Fruit fly (Drosophila melanogaster) whole organism, embryonic: ENCODE measurements around the gene CG6153.

Experiments used
- Atf3 ChIP-seq: fragments of 200-800 bp; sonication (Bioruptor generic); optimal IDR thresholded peaks from 3 replicates; lab custom pipeline; 2016; ENCODE audit warnings: missing biosample characterization, missing genetic modification characterization
- CG10147 ChIP-seq: fragments of 200-800 bp; sonication (Bioruptor generic); optimal IDR thresholded peaks from 2 replicates; lab custom pipeline; 2019; ENCODE audit warnings: missing biosample characterization, mild to moderate bottlenecking, missing genetic modification characterization, moderate library complexity
- CG10209 ChIP-seq: fragments of 200-800 bp; sonication (Bioruptor generic); optimal IDR thresholded peaks from 3 replicates; lab custom pipeline; 2017; ENCODE audit warnings: missing biosample characterization, mild to moderate bottlenecking, missing genetic modification characterization, missing genetic modification reagents
- CG12942 ChIP-seq: fragments of 200-800 bp; sonication (Bioruptor generic); optimal IDR thresholded peaks from 3 replicates; lab custom pipeline; 2016; ENCODE audit warnings: missing biosample characterization, missing genetic modification characterization
- CG15269 ChIP-seq: fragments of 200-800 bp; sonication (Bioruptor generic); optimal IDR thresholded peaks from 2 replicates; lab custom pipeline; 2018; ENCODE audit warnings: missing biosample characterization, mild to moderate bottlenecking, missing genetic modification characterization, moderate library complexity
- CG15479 ChIP-seq: fragments of 200-800 bp; sonication (Bioruptor generic); optimal IDR thresholded peaks from 3 replicates; lab custom pipeline; 2019; ENCODE audit warnings: missing biosample characterization, mild to moderate bottlenecking, missing genetic modification characterization, moderate library complexity
- CG16863 ChIP-seq: fragments of 200-800 bp; sonication (Bioruptor generic); optimal IDR thresholded peaks from 3 replicates; lab custom pipeline; 2016; ENCODE audit warnings: missing biosample characterization, missing genetic modification characterization
- CG17359 ChIP-seq: fragments of 200-800 bp; sonication (Bioruptor generic); optimal IDR thresholded peaks from 3 replicates; lab custom pipeline; 2018; ENCODE audit warnings: missing biosample characterization, mild to moderate bottlenecking, missing genetic modification characterization, moderate library complexity
- CG17612 ChIP-seq: fragments of 200-800 bp; sonication (Bioruptor generic); IDR thresholded peaks from 2 replicates; pipeline ENCODE4 v1.3.6; 2022; ENCODE audit warnings: missing biosample characterization, missing genetic modification characterization
- CG18011 ChIP-seq: fragments of 200-800 bp; sonication (Bioruptor generic); optimal IDR thresholded peaks from 2 replicates; lab custom pipeline; 2017; ENCODE audit warnings: missing biosample characterization, missing genetic modification characterization, mild to moderate bottlenecking, moderate library complexity, missing genotype
- CG1832 ChIP-seq: fragments of 200-800 bp; sonication (Bioruptor generic); optimal IDR thresholded peaks from 2 replicates; lab custom pipeline; 2017; ENCODE audit warnings: missing biosample characterization, mild to moderate bottlenecking, missing genetic modification characterization, inconsistent platforms
- CG2875 ChIP-seq: fragments of 200-800 bp; sonication (Bioruptor generic); optimal IDR thresholded peaks from 2 replicates; lab custom pipeline; 2017; ENCODE audit warnings: missing biosample characterization, mild to moderate bottlenecking, missing genetic modification characterization, missing genetic modification reagents
- CG33213 ChIP-seq: fragments of 200-800 bp; sonication (Bioruptor generic); optimal IDR thresholded peaks from 3 replicates; lab custom pipeline; 2016; ENCODE audit warnings: missing biosample characterization, missing genetic modification characterization
- CG3838 ChIP-seq: fragments of 200-800 bp; sonication (Bioruptor generic); optimal IDR thresholded peaks from 3 replicates; lab custom pipeline; 2016; ENCODE audit warnings: missing biosample characterization, missing genetic modification characterization
- CG4282 ChIP-seq: fragments of 200-800 bp; sonication (Bioruptor generic); optimal IDR thresholded peaks from 2 replicates; lab custom pipeline; 2016; ENCODE audit warnings: missing biosample characterization, missing genetic modification characterization
- CG4707 ChIP-seq: fragments of 200-800 bp; sonication (Bioruptor generic); optimal IDR thresholded peaks from 2 replicates; lab custom pipeline; 2018; ENCODE audit warnings: missing biosample characterization, mild to moderate bottlenecking, missing genetic modification characterization, moderate library complexity
- CG6791 ChIP-seq: fragments of 200-800 bp; sonication (Bioruptor generic); IDR thresholded peaks from 3 replicates; pipeline ENCODE4 v1.3.6; 2022; ENCODE audit warnings: missing biosample characterization, missing genetic modification characterization; ENCODE audit not compliant: partially characterized antibody
- CG7556 ChIP-seq: fragments of 200-800 bp; sonication (Bioruptor generic); optimal IDR thresholded peaks from 2 replicates; lab custom pipeline; 2017; ENCODE audit warnings: missing biosample characterization, mild to moderate bottlenecking, missing genetic modification characterization
- CG8765 ChIP-seq: fragments of 200-800 bp; sonication (Bioruptor generic); IDR thresholded peaks from 2 replicates; pipeline ENCODE4 v1.3.6; 2022; ENCODE audit warnings: missing biosample characterization, missing genetic modification characterization
- CG8924 ChIP-seq: fragments of 200-800 bp; optimal IDR thresholded peaks from 3 replicates; lab custom pipeline; 2019; ENCODE audit warnings: missing biosample characterization, mild to moderate bottlenecking, missing genetic modification characterization, moderate library complexity
- Drgx ChIP-seq: fragments of 200-800 bp; sonication (Bioruptor generic); IDR thresholded peaks from 2 replicates; pipeline ENCODE4 v1.3.6; 2022; ENCODE audit warnings: missing biosample characterization, missing genetic modification characterization
- Gsc ChIP-seq: fragments of 200-800 bp; sonication (Bioruptor generic); IDR thresholded peaks from 2 replicates; pipeline ENCODE4 v1.3.6; 2022; ENCODE audit warnings: missing biosample characterization, missing genetic modification characterization
- Jarid2 ChIP-seq: fragments of 200-800 bp; sonication (Bioruptor generic); optimal IDR thresholded peaks from 3 replicates; lab custom pipeline; 2017; ENCODE audit warnings: mild to moderate bottlenecking, missing biosample characterization, missing genetic modification reagents, missing genetic modification characterization
- Kr ChIP-seq: fragments of 200-800 bp; sonication (Bioruptor generic); optimal IDR thresholded peaks from 2 replicates; lab custom pipeline; 2017; ENCODE audit warnings: missing biosample characterization, mild to moderate bottlenecking, missing genetic modification characterization
- Mes4 ChIP-seq: fragments of 200-800 bp; sonication (Bioruptor generic); optimal IDR thresholded peaks from 2 replicates; lab custom pipeline; 2016; ENCODE audit warnings: missing biosample characterization, missing genetic modification characterization
- bab2 ChIP-seq: fragments of 200-800 bp; sonication (Bioruptor generic); optimal IDR thresholded peaks from 2 replicates; lab custom pipeline; 2016; ENCODE audit warnings: missing biosample characterization, missing genetic modification characterization
- chinmo ChIP-seq: fragments of 200-800 bp; sonication (Bioruptor generic); IDR thresholded peaks from 4 replicates; pipeline ENCODE4 v1.3.6; 2022; ENCODE audit warnings: missing biosample characterization, missing genetic modification characterization; ENCODE audit not compliant: partially characterized antibody
- cwo ChIP-seq: fragments of 200-800 bp; sonication (Bioruptor generic); optimal IDR thresholded peaks from 3 replicates; lab custom pipeline; 2017; ENCODE audit warnings: missing biosample characterization, missing genetic modification characterization, mild to moderate bottlenecking, moderate library complexity, missing genetic modification reagents
- eyg ChIP-seq: fragments of 200-800 bp; sonication (Bioruptor generic); optimal IDR thresholded peaks from 3 replicates; lab custom pipeline; 2016; ENCODE audit warnings: missing biosample characterization, missing genetic modification characterization
- gce ChIP-seq: fragments of 200-800 bp; sonication (Bioruptor generic); IDR thresholded peaks from 3 replicates; pipeline ENCODE4 v1.3.6; 2022; ENCODE audit warnings: missing biosample characterization, missing genetic modification characterization
- ind ChIP-seq: fragments of 200-800 bp; sonication (Bioruptor generic); optimal IDR thresholded peaks from 3 replicates; lab custom pipeline; 2016; ENCODE audit warnings: missing biosample characterization, missing genetic modification characterization
- insv ChIP-seq, 2 experiments: fragments of 200-800 bp; sonication (Bioruptor generic); optimal IDR thresholded peaks; 3 replicates each; lab custom pipeline; 2016 to 2018; ENCODE audit warnings: missing biosample characterization in 2 of 2, missing genetic modification characterization in 2 of 2
- nau ChIP-seq: fragments of 200-800 bp; sonication (Bioruptor generic); optimal IDR thresholded peaks from 3 replicates; lab custom pipeline; 2017; ENCODE audit warnings: missing biosample characterization, mild to moderate bottlenecking, missing genetic modification characterization, missing genetic modification reagents
- nerfin-1 ChIP-seq: fragments of 200-800 bp; sonication (Bioruptor generic); optimal IDR thresholded peaks from 3 replicates; lab custom pipeline; 2019; ENCODE audit warnings: missing biosample characterization, mild to moderate bottlenecking, missing genetic modification characterization, moderate library complexity
- oc ChIP-seq: fragments of 200-800 bp; sonication (Bioruptor generic); optimal IDR thresholded peaks from 2 replicates; lab custom pipeline; 2018; ENCODE audit warnings: missing biosample characterization, mild to moderate bottlenecking, missing genetic modification characterization, moderate library complexity
- odd ChIP-seq: fragments of 200-800 bp; sonication (Bioruptor generic); optimal IDR thresholded peaks from 2 replicates; lab custom pipeline; 2017; ENCODE audit warnings: missing biosample characterization, mild to moderate bottlenecking, missing genetic modification characterization
- peb ChIP-seq: fragments of 200-800 bp; sonication (Bioruptor generic); IDR thresholded peaks from 2 replicates; pipeline ENCODE4 v1.3.6; 2022; ENCODE audit warnings: missing biosample characterization, missing genetic modification characterization
- psq ChIP-seq: fragments of 200-800 bp; sonication (Bioruptor generic); optimal IDR thresholded peaks from 2 replicates; lab custom pipeline; 2017; ENCODE audit warnings: missing biosample characterization, missing genetic modification characterization
- sens ChIP-seq: fragments of 200-800 bp; sonication (Bioruptor generic); peaks from one replicate; lab custom pipeline; 2016; ENCODE audit warnings: missing biosample characterization, missing genetic modification characterization
- shn ChIP-seq: fragments of 200-800 bp; sonication (Bioruptor generic); optimal IDR thresholded peaks from 3 replicates; lab custom pipeline; 2016; ENCODE audit warnings: missing biosample characterization, missing genetic modification characterization
- sim ChIP-seq: fragments of 200-800 bp; sonication (Bioruptor generic); IDR thresholded peaks from 2 replicates; pipeline ENCODE4 v1.3.6; 2022; ENCODE audit warnings: missing biosample characterization, missing genetic modification characterization
- sqz ChIP-seq: fragments of 200-800 bp; sonication (Bioruptor generic); optimal IDR thresholded peaks from 3 replicates; lab custom pipeline; 2018; ENCODE audit warnings: missing biosample characterization, mild to moderate bottlenecking, missing genetic modification characterization
- trh ChIP-seq: fragments of 200-800 bp; sonication (Bioruptor generic); optimal IDR thresholded peaks from 2 replicates; lab custom pipeline; 2016; ENCODE audit warnings: missing biosample characterization, missing genetic modification characterization
- twi ChIP-seq: fragments of 200-800 bp; optimal IDR thresholded peaks from 2 replicates; lab custom pipeline; 2019; ENCODE audit warnings: missing biosample characterization, mild to moderate bottlenecking, missing genetic modification characterization, moderate library complexity
- zen ChIP-seq: fragments of 200-800 bp; sonication (Bioruptor generic); optimal IDR thresholded peaks from 3 replicates; lab custom pipeline; 2018; ENCODE audit warnings: missing biosample characterization, mild to moderate bottlenecking, missing genetic modification characterization, moderate library complexity

The CG6153 gene

dm6 chr2L:12678286-12678685, 14.5 kb upstream of the CG6153 start (continued):
- TF ChIP-seq CG10209 (GFP tag; lab: Kevin White, UChicago): no peak
- TF ChIP-seq oc (tag; lab: Kevin White, UChicago): no peak
- TF ChIP-seq CG2875 (GFP tag; lab: Kevin White, UChicago): no peak
- TF ChIP-seq chinmo (GFP tag; lab: Robert Waterston, UW): 0 out of 4 replicates have a peak, but pooled peaks have one; percentile 13
- TF ChIP-seq cwo: no peak
- peak; percentile 30 for TF ChIP-seq sqz (GFP tag; lab: Kevin White, UChicago)
- no peak for TF ChIP-seq sens
- TF ChIP-seq eyg: no peak
- TF ChIP-seq Kr: peak; percentile 47
- TF ChIP-seq CG17359: no peak
- peak; percentile 85 to 97 for TF ChIP-seq insv (GFP tag; optimal IDR thresholded peaks at IDR 0.05; lab: Kevin White, UChicago)
- TF ChIP-seq CG16863: no peak
- TF ChIP-seq nerfin-1 (tag; lab: Kevin White, UChicago): peak; percentile 44
- TF ChIP-seq trh (GFP tag; lab: Kevin White, UChicago): no peak
- no peak for TF ChIP-seq CG7556
- no peak for TF ChIP-seq Mes4
- TF ChIP-seq Jarid2: peak; percentile 83
- TF ChIP-seq Drgx (GFP tag; lab: Robert Waterston, UW): no peak
- no peak for TF ChIP-seq nau (GFP tag; lab: Kevin White, UChicago)
- TF ChIP-seq CG15269 (tag; lab: Kevin White, UChicago): no peak
- TF ChIP-seq CG17612 (GFP tag; lab: Robert Waterston, UW): no peak
- TF ChIP-seq peb (GFP tag; lab: Robert Waterston, UW): no peak
- TF ChIP-seq sim (GFP tag; lab: Robert Waterston, UW): no peak
- no peak for TF ChIP-seq bab2 (GFP tag; lab: Kevin White, UChicago)
- peak; percentile 3 for TF ChIP-seq CG8924 (tag; lab: Kevin White, UChicago)
- no peak for TF ChIP-seq odd (GFP tag; lab: Kevin White, UChicago)
- TF ChIP-seq CG4282: no peak
- peak; percentile 88 for TF ChIP-seq CG1832 (GFP tag; lab: Kevin White, UChicago)
- no peak for TF ChIP-seq CG33213 (GFP tag; lab: Kevin White, UChicago)
- TF ChIP-seq gce (GFP tag; lab: Robert Waterston, UW): no peak
- no peak; the same call in 2 of the 3 replicates for TF ChIP-seq CG6791 (GFP tag; lab: Robert Waterston, UW)
- TF ChIP-seq psq (GFP tag; lab: Kevin White, UChicago): no peak
- TF ChIP-seq Atf3 (GFP tag; lab: Kevin White, UChicago): no peak
- TF ChIP-seq CG12942 (GFP tag; lab: Kevin White, UChicago): no peak
- TF ChIP-seq CG8765 (GFP tag; lab: Robert Waterston, UW): no peak
- TF ChIP-seq CG3838 (GFP tag; lab: Kevin White, UChicago): no peak

- peak; percentile 59 for TF ChIP-seq CG15479 (GFP tag; lab: Kevin White, UChicago)
- TF ChIP-seq CG18011 (GFP tag; lab: Kevin White, UChicago): no peak
- TF ChIP-seq CG4707: peak; percentile 21
- TF ChIP-seq CG10147: no peak
- peak; percentile 57 for TF ChIP-seq twi (tag; lab: Kevin White, UChicago)
- no peak for TF ChIP-seq shn (GFP tag; lab: Kevin White, UChicago)
- no peak for TF ChIP-seq ind (GFP tag; lab: Kevin White, UChicago)
- peak; percentile 67 for TF ChIP-seq zen (tag; lab: Kevin White, UChicago)
- TF ChIP-seq Gsc (GFP tag; lab: Robert Waterston, UW): no peak
- TF ChIP-seq, all 482 proteins: peak for 4
Observed at dm6 chr2L:12679310-12679709, 13.5 kb upstream of the CG6153 start.
